Fruit fly (Drosophila melanogaster) whole organism, embryonic: Measurements from ENCODE around the gene Slimp.

Experiments
- Bteb2 ChIP-seq: fragments of 200-800 bp; sonication (Bioruptor generic); optimal IDR thresholded peaks from 2 replicates; lab custom pipeline; 2016; ENCODE audit warnings: missing biosample characterization, missing genetic modification characterization
- CG11723 ChIP-seq: fragments of 200-800 bp; sonication (Bioruptor generic); optimal IDR thresholded peaks from 2 replicates; lab custom pipeline; 2017; ENCODE audit warnings: missing biosample characterization, mild to moderate bottlenecking, missing genetic modification characterization
- CG14710 ChIP-seq: fragments of 200-800 bp; sonication (Bioruptor generic); optimal IDR thresholded peaks from 3 replicates; lab custom pipeline; 2019; ENCODE audit warnings: missing biosample characterization, mild to moderate bottlenecking, missing genetic modification characterization, moderate library complexity
- CG1647 ChIP-seq: fragments of 200-800 bp; sonication (Bioruptor generic); optimal IDR thresholded peaks from 3 replicates; lab custom pipeline; 2016; ENCODE audit warnings: missing biosample characterization, missing genetic modification characterization
- CG17328 ChIP-seq: fragments of 200-800 bp; sonication (Bioruptor generic); IDR thresholded peaks from 2 replicates; pipeline ENCODE4 v1.3.6; 2022; ENCODE audit warnings: missing biosample characterization, missing genetic modification characterization
- CG18599 ChIP-seq: fragments of 200-800 bp; sonication (Bioruptor generic); optimal IDR thresholded peaks from 3 replicates; lab custom pipeline; 2017; ENCODE audit warnings: missing biosample characterization, missing genetic modification characterization, mild to moderate bottlenecking, moderate library complexity, missing genetic modification reagents
- CG3163 ChIP-seq: fragments of 200-800 bp; sonication (Bioruptor generic); optimal IDR thresholded peaks from 3 replicates; lab custom pipeline; 2016; ENCODE audit warnings: missing biosample characterization, missing genetic modification characterization
- CG3838 ChIP-seq: fragments of 200-800 bp; sonication (Bioruptor generic); optimal IDR thresholded peaks from 3 replicates; lab custom pipeline; 2016; ENCODE audit warnings: missing biosample characterization, missing genetic modification characterization
- CG3995 ChIP-seq: fragments of 200-800 bp; sonication (Bioruptor generic); optimal IDR thresholded peaks from 3 replicates; lab custom pipeline; 2016; ENCODE audit warnings: missing biosample characterization, missing genetic modification characterization
- CG5180 ChIP-seq: fragments of 200-800 bp; sonication (Bioruptor generic); optimal IDR thresholded peaks from 3 replicates; lab custom pipeline; 2017; ENCODE audit warnings: missing biosample characterization, missing genetic modification characterization, mild to moderate bottlenecking, moderate library complexity, missing genetic modification reagents
- CG7963 ChIP-seq: fragments of 200-800 bp; sonication (Bioruptor generic); IDR thresholded peaks from 3 replicates; pipeline ENCODE4 v1.3.6; 2022; ENCODE audit warnings: missing biosample characterization, missing genetic modification characterization; ENCODE audit not compliant: partially characterized antibody
- CG8765 ChIP-seq: fragments of 200-800 bp; sonication (Bioruptor generic); IDR thresholded peaks from 2 replicates; pipeline ENCODE4 v1.3.6; 2022; ENCODE audit warnings: missing biosample characterization, missing genetic modification characterization
- CG9797 ChIP-seq: fragments of 200-800 bp; sonication (Bioruptor generic); optimal IDR thresholded peaks from 3 replicates; lab custom pipeline; 2018; ENCODE audit warnings: missing biosample characterization, mild to moderate bottlenecking, missing genetic modification characterization
- CkIIα-i1 ChIP-seq: fragments of 200-800 bp; sonication (Bioruptor generic); IDR thresholded peaks from 2 replicates; pipeline ENCODE4 v1.3.6; 2022; ENCODE audit warnings: missing biosample characterization, missing genetic modification characterization
- Dref ChIP-seq: fragments of 200-800 bp; sonication (Bioruptor generic); IDR thresholded peaks from 2 replicates; pipeline ENCODE4 v1.3.6; 2022; ENCODE audit warnings: missing biosample characterization, missing genetic modification characterization
- E2f2 ChIP-seq: fragments of 200-800 bp; sonication (Bioruptor generic); IDR thresholded peaks from 2 replicates; pipeline ENCODE4 v1.3.6; 2022; ENCODE audit warnings: missing biosample characterization, missing genetic modification characterization
- Ets65A ChIP-seq: fragments of 200-800 bp; sonication (Bioruptor generic); peaks from one replicate; lab custom pipeline; 2016; ENCODE audit warnings: missing biosample characterization, missing genetic modification characterization
- Hr78 ChIP-seq, 2 experiments: fragments of 200-800 bp in 1 of 2; fragments of >200 bp in 1 of 2; sonication (Bioruptor generic) in 1 of 2; optimal IDR thresholded peaks; 2 replicates each; lab custom pipeline; 2017 to 2019; ENCODE audit warnings: missing biosample characterization in 2 of 2, missing genetic modification characterization in 2 of 2, mild to moderate bottlenecking in 1 of 2, moderate library complexity in 1 of 2
- Opbp ChIP-seq: fragments of 200-800 bp; sonication (Bioruptor generic); IDR thresholded peaks from 3 replicates; pipeline ENCODE4 v1.3.6; 2022; ENCODE audit warnings: missing biosample characterization, missing genetic modification characterization; ENCODE audit not compliant: partially characterized antibody
- Rfx ChIP-seq: fragments of 200-800 bp; sonication (Bioruptor generic); IDR thresholded peaks from 2 replicates; pipeline ENCODE4 v1.3.6; 2022; ENCODE audit warnings: missing biosample characterization, missing genetic modification characterization
- Scr ChIP-seq: fragments of 200-800 bp; sonication (Bioruptor generic); IDR thresholded peaks from 2 replicates; pipeline ENCODE4 v1.3.6; 2022; ENCODE audit warnings: missing biosample characterization, missing genetic modification characterization; ENCODE audit not compliant: partially characterized antibody
- Sry-δ ChIP-seq: fragments of 200-800 bp; sonication (Bioruptor generic); optimal IDR thresholded peaks from 2 replicates; lab custom pipeline; 2016; ENCODE audit warnings: missing biosample characterization, missing genetic modification characterization
- Trl ChIP-seq, 3 experiments: fragments of >200 bp in 2 of 3; fragments of 200-800 bp in 1 of 3; sonication (Bioruptor generic) in 1 of 3; optimal IDR thresholded peaks; 2 replicates in 1 of 3; 3 replicates in 2 of 3; lab custom pipeline; 2016 to 2017; ENCODE audit warnings: missing biosample characterization in 1 of 3, missing genetic modification characterization in 1 of 3
- amos ChIP-seq: fragments of 200-800 bp; sonication (Bioruptor generic); IDR thresholded peaks from 2 replicates; pipeline ENCODE4 v1.3.6; 2022; ENCODE audit warnings: missing biosample characterization, missing genetic modification characterization; ENCODE audit not compliant: partially characterized antibody
- aop ChIP-seq: fragments of 200-800 bp; sonication (Bioruptor generic); IDR thresholded peaks from 2 replicates; pipeline ENCODE4 v1.3.6; 2022; ENCODE audit warnings: missing biosample characterization, missing genetic modification characterization
- chinmo ChIP-seq: fragments of 200-800 bp; sonication (Bioruptor generic); IDR thresholded peaks from 4 replicates; pipeline ENCODE4 v1.3.6; 2022; ENCODE audit warnings: missing biosample characterization, missing genetic modification characterization; ENCODE audit not compliant: partially characterized antibody
- ci ChIP-seq: fragments of 200-800 bp; sonication (Bioruptor generic); IDR thresholded peaks from 3 replicates; pipeline ENCODE4 v1.3.6; 2022; ENCODE audit warnings: missing biosample characterization, missing genetic modification characterization
- dpn ChIP-seq, 2 experiments: fragments of 200-800 bp; sonication (Bioruptor generic); optimal IDR thresholded peaks; 3 replicates each; lab custom pipeline; 2016; ENCODE audit warnings: missing biosample characterization in 2 of 2, missing genetic modification characterization in 2 of 2
- ems ChIP-seq: fragments of 200-800 bp; sonication (Bioruptor generic); optimal IDR thresholded peaks from 3 replicates; lab custom pipeline; 2016; ENCODE audit warnings: missing biosample characterization, missing genetic modification characterization
- gfzf ChIP-seq: fragments of 200-800 bp; sonication (Bioruptor generic); optimal IDR thresholded peaks from 2 replicates; lab custom pipeline; 2016; ENCODE audit warnings: missing biosample characterization, mild to moderate bottlenecking, missing genetic modification characterization, moderate library complexity
- grn ChIP-seq: fragments of 200-800 bp; sonication (Bioruptor generic); optimal IDR thresholded peaks from 3 replicates; lab custom pipeline; 2017; ENCODE audit warnings: missing biosample characterization, missing genetic modification characterization
- ham ChIP-seq: fragments of 200-800 bp; sonication (Bioruptor generic); IDR thresholded peaks from 2 replicates; pipeline ENCODE4 v1.3.6; 2022; ENCODE audit warnings: missing biosample characterization, missing genetic modification characterization
- hkb ChIP-seq, 2 experiments: fragments of 200-800 bp in 1 of 2; fragments of >200 bp in 1 of 2; sonication (Bioruptor generic) in 1 of 2; IDR thresholded peaks in 1 of 2; optimal IDR thresholded peaks in 1 of 2; 2 replicates each; pipeline versions ENCODE4 v1.3.6 to Lab custom; 2017 to 2022; ENCODE audit warnings: missing biosample characterization in 1 of 2, missing genetic modification characterization in 1 of 2
- ind ChIP-seq: fragments of 200-800 bp; sonication (Bioruptor generic); optimal IDR thresholded peaks from 3 replicates; lab custom pipeline; 2016; ENCODE audit warnings: missing biosample characterization, missing genetic modification characterization
- jumu ChIP-seq: fragments of 200-800 bp; sonication (Bioruptor generic); optimal IDR thresholded peaks from 3 replicates; lab custom pipeline; 2016; ENCODE audit warnings: missing biosample characterization, missing genetic modification characterization
- knrl ChIP-seq: fragments of 200-800 bp; sonication (Bioruptor generic); IDR thresholded peaks from 3 replicates; pipeline ENCODE4 v1.3.6; 2022; ENCODE audit warnings: missing biosample characterization, missing genetic modification characterization; ENCODE audit not compliant: partially characterized antibody
- nmo ChIP-seq: fragments of 200-800 bp; sonication (Bioruptor generic); optimal IDR thresholded peaks from 2 replicates; lab custom pipeline; 2018; ENCODE audit warnings: missing biosample characterization, mild to moderate bottlenecking, missing genetic modification characterization, moderate library complexity
- otp ChIP-seq: fragments of 200-800 bp; sonication (Bioruptor generic); IDR thresholded peaks from 3 replicates; pipeline ENCODE4, ENCODE4 v1.3.6; 2022; ENCODE audit warnings: missing biosample characterization, missing genetic modification characterization
- ranshi ChIP-seq: fragments of 200-800 bp; sonication (Bioruptor generic); IDR thresholded peaks from 2 replicates; pipeline ENCODE4 v1.3.6; 2022; ENCODE audit warnings: missing biosample characterization, missing genetic modification characterization
- rib ChIP-seq: fragments of 200-800 bp; sonication (Bioruptor generic); IDR thresholded peaks from 2 replicates; pipeline ENCODE4 v1.3.6; 2022; ENCODE audit warnings: missing biosample characterization, missing genetic modification characterization
- run ChIP-seq: fragments of 200-800 bp; sonication (Bioruptor generic); optimal IDR thresholded peaks from 3 replicates; lab custom pipeline; 2018; ENCODE audit warnings: missing biosample characterization, mild to moderate bottlenecking, missing genetic modification characterization
- seq ChIP-seq: fragments of 200-800 bp; sonication (Bioruptor generic); IDR thresholded peaks from 2 replicates; pipeline ENCODE4 v1.3.6; 2022; ENCODE audit warnings: missing biosample characterization, missing genetic modification characterization
- slou ChIP-seq: fragments of 200-800 bp; sonication (Bioruptor generic); optimal IDR thresholded peaks from 3 replicates; lab custom pipeline; 2016; ENCODE audit warnings: missing biosample characterization, missing genetic modification characterization
- sqz ChIP-seq: fragments of 200-800 bp; sonication (Bioruptor generic); optimal IDR thresholded peaks from 3 replicates; lab custom pipeline; 2018; ENCODE audit warnings: missing biosample characterization, mild to moderate bottlenecking, missing genetic modification characterization
- stwl ChIP-seq: fragments of 200-800 bp; sonication (Bioruptor generic); optimal IDR thresholded peaks from 3 replicates; lab custom pipeline; 2018; ENCODE audit warnings: missing biosample characterization, mild to moderate bottlenecking, missing genetic modification characterization, moderate library complexity
- tna ChIP-seq: fragments of 200-800 bp; sonication (Bioruptor generic); IDR thresholded peaks from 2 replicates; pipeline ENCODE4 v1.3.6; 2022; ENCODE audit warnings: missing biosample characterization, missing genetic modification characterization; ENCODE audit not compliant: partially characterized antibody
- trem ChIP-seq: fragments of 200-800 bp; optimal IDR thresholded peaks from 3 replicates; lab custom pipeline; 2019; ENCODE audit warnings: missing biosample characterization, mild to moderate bottlenecking, missing genetic modification characterization, moderate library complexity
- ttk ChIP-seq: fragments of 200-800 bp; sonication (Bioruptor generic); IDR thresholded peaks from 2 replicates; pipeline ENCODE4 v2.1.2; 2022; ENCODE audit warnings: missing biosample characterization, missing genetic modification characterization
- tx ChIP-seq: fragments of 200-800 bp; sonication (Bioruptor generic); optimal IDR thresholded peaks from 2 replicates; lab custom pipeline; 2016; ENCODE audit warnings: missing biosample characterization, missing genetic modification characterization
- zf30C ChIP-seq: fragments of 200-800 bp; sonication (Bioruptor generic); optimal IDR thresholded peaks from 3 replicates; lab custom pipeline; 2018; ENCODE audit warnings: missing biosample characterization, mild to moderate bottlenecking, missing genetic modification characterization

Gene Slimp

dm6 chr3R:24130080-24130479 is 18.7 kb downstream of the Slimp start, which contains the start of the genes GatB and Tsc1 (continued):
- TF ChIP-seq CG11723 (GFP tag; lab: Kevin White, UChicago) = no peak
- peak; percentile 43 for TF ChIP-seq Ets65A (GFP tag; lab: Kevin White, UChicago)
- no peak for TF ChIP-seq zf30C
- peak; percentile 81 for TF ChIP-seq grn (GFP tag; lab: Kevin White, UChicago)
- no peak for TF ChIP-seq CG17328 (GFP tag; lab: Robert Waterston, UW)
- TF ChIP-seq ham (GFP tag; lab: Robert Waterston, UW) = no peak
- peak; percentile 61 for TF ChIP-seq Dref (GFP tag; lab: Robert Waterston, UW)
- TF ChIP-seq run = no peak
- TF ChIP-seq Trl (optimal IDR thresholded peaks at IDR 0.05; lab: Kevin White, UChicago) = no peak
- TF ChIP-seq Trl (GFP tag; optimal IDR thresholded peaks at IDR 0.05; lab: Kevin White, UChicago) = no peak
- peak; percentile 14 for TF ChIP-seq CG14710
- no peak for TF ChIP-seq otp (GFP tag; lab: Robert Waterston, UW)
- peak; percentile 48 for TF ChIP-seq trem (tag; lab: Kevin White, UChicago)
- TF ChIP-seq CG3995 (GFP tag; lab: Kevin White, UChicago) = peak; percentile 53
- no peak for TF ChIP-seq tna (GFP tag; lab: Robert Waterston, UW)
- no peak for TF ChIP-seq ranshi (GFP tag; lab: Robert Waterston, UW)
- no peak for TF ChIP-seq CkIIα-i1 (GFP tag; lab: Robert Waterston, UW)
- TF ChIP-seq CG18599 = no peak
- no peak for TF ChIP-seq ttk (GFP tag; lab: Robert Waterston, UW)
- TF ChIP-seq nmo (GFP tag; lab: Kevin White, UChicago) = peak; percentile 34
- no peak for TF ChIP-seq CG8765
- TF ChIP-seq seq (GFP tag; lab: Robert Waterston, UW) = no peak
- peak; percentile 45 for TF ChIP-seq Sry-δ (GFP tag; lab: Kevin White, UChicago)
- TF ChIP-seq CG3163 (GFP tag; lab: Kevin White, UChicago) = no peak
- 0 out of 2 replicates have a peak, but pooled peaks have one; percentile 21 for TF ChIP-seq rib (GFP tag; lab: Robert Waterston, UW)
- no peak for TF ChIP-seq dpn (GFP tag; optimal IDR thresholded peaks at IDR 0.05; lab: Kevin White, UChicago)
- no peak for TF ChIP-seq Bteb2 (GFP tag; lab: Kevin White, UChicago)
- peak; percentile 66 for TF ChIP-seq hkb (optimal IDR thresholded peaks at IDR 0.05; lab: Kevin White, UChicago)
- TF ChIP-seq hkb (GFP tag; IDR thresholded peaks at IDR 0.05; lab: Robert Waterston, UW) = no peak
- TF ChIP-seq jumu (GFP tag; lab: Kevin White, UChicago) = no peak
- no peak for TF ChIP-seq ind (GFP tag; lab: Kevin White, UChicago)
- TF ChIP-seq E2f2 = peak; percentile 72
- TF ChIP-seq Scr (GFP tag; lab: Robert Waterston, UW) = peak; percentile 37
- TF ChIP-seq sqz (GFP tag; lab: Kevin White, UChicago) = no peak
- peak; percentile 51 for TF ChIP-seq amos (GFP tag; lab: Robert Waterston, UW)
- TF ChIP-seq chinmo (GFP tag; lab: Robert Waterston, UW) = 0 out of 4 replicates have a peak, but pooled peaks have one; percentile 18
- peak; percentile 38; the same call in 1 of the 3 replicates for TF ChIP-seq knrl
- TF ChIP-seq slou (GFP tag; lab: Kevin White, UChicago) = no peak
- no peak for TF ChIP-seq aop (GFP tag; lab: Robert Waterston, UW)
- no peak for TF ChIP-seq Hr78 (GFP tag; optimal IDR thresholded peaks at IDR 0.05; lab: Kevin White, UChicago)
- TF ChIP-seq ems (GFP tag; lab: Kevin White, UChicago) = no peak
- no peak for TF ChIP-seq tx (GFP tag; lab: Kevin White, UChicago)
- TF ChIP-seq CG1647 = no peak
- no peak for TF ChIP-seq Rfx (GFP tag; lab: Robert Waterston, UW)
- no peak for TF ChIP-seq CG9797 (GFP tag; lab: Kevin White, UChicago)
- TF ChIP-seq gfzf (GFP tag; lab: Kevin White, UChicago) = peak; percentile 5
- TF ChIP-seq Opbp = 0 out of 3 replicates have a peak, but pooled peaks have one; percentile 51
- peak; percentile 65 for TF ChIP-seq stwl (tag; lab: Kevin White, UChicago)
- no peak for TF ChIP-seq ci (GFP tag; lab: Robert Waterston, UW)
- TF ChIP-seq CG3838 = peak; percentile 97
- TF ChIP-seq CG5180 (GFP tag; lab: Kevin White, UChicago) = no peak
- peak; percentile 37; the same call in 1 of the 3 replicates for TF ChIP-seq CG7963 (GFP tag; lab: Robert Waterston, UW)
